Fruit fly (Drosophila melanogaster) whole organism, embryonic: ENCODE results near the gene mRpS26.

Experiments
- CG10543 ChIP-seq: fragments of 200-800 bp; sonication (Bioruptor generic); optimal IDR thresholded peaks from 3 replicates; lab custom pipeline; 2017; ENCODE audit warnings: missing biosample characterization, mild to moderate bottlenecking, missing genetic modification characterization, moderate library complexity
- CG17328 ChIP-seq: fragments of 200-800 bp; sonication (Bioruptor generic); IDR thresholded peaks from 2 replicates; pipeline ENCODE4 v1.3.6; 2022; ENCODE audit warnings: missing biosample characterization, missing genetic modification characterization
- CG4360 ChIP-seq: fragments of 200-800 bp; sonication (Bioruptor generic); IDR thresholded peaks from 2 replicates; pipeline ENCODE4 v1.3.6; 2022; ENCODE audit warnings: missing biosample characterization, missing genetic modification characterization
- CG4404 ChIP-seq: fragments of 200-800 bp; sonication (Bioruptor generic); IDR thresholded peaks from 2 replicates; pipeline ENCODE4 v1.3.6; 2022; ENCODE audit warnings: missing biosample characterization, missing genetic modification characterization
- CTCF ChIP-seq: fragments of 200-800 bp; sonication (Bioruptor generic); optimal IDR thresholded peaks from 2 replicates; lab custom pipeline; 2017; ENCODE audit warnings: missing biosample characterization, mild to moderate bottlenecking, missing genetic modification characterization, moderate library complexity
- Hmx ChIP-seq: fragments of 200-800 bp; sonication (Bioruptor generic); optimal IDR thresholded peaks from 2 replicates; lab custom pipeline; 2016; ENCODE audit warnings: missing biosample characterization, missing genetic modification characterization
- NK7.1 ChIP-seq: fragments of 200-800 bp; sonication (Bioruptor generic); optimal IDR thresholded peaks from 3 replicates; lab custom pipeline; 2016; ENCODE audit warnings: missing biosample characterization, missing genetic modification characterization
- Oaz ChIP-seq: fragments of 200-800 bp; sonication (Bioruptor generic); IDR thresholded peaks from 2 replicates; pipeline ENCODE4 v1.3.6; 2022; ENCODE audit warnings: missing biosample characterization, missing genetic modification characterization
- en ChIP-seq: fragments of 200-800 bp; sonication (Bioruptor generic); optimal IDR thresholded peaks from 2 replicates; lab custom pipeline; 2016; ENCODE audit warnings: missing biosample characterization, missing genetic modification characterization
- exex ChIP-seq: fragments of 200-800 bp; sonication (Bioruptor generic); optimal IDR thresholded peaks from 4 replicates; lab custom pipeline; 2018; ENCODE audit warnings: missing biosample characterization, mild to moderate bottlenecking, missing genetic modification characterization, moderate library complexity
- hb ChIP-seq: fragments of 200-800 bp; sonication (Bioruptor generic); IDR thresholded peaks from 3 replicates; pipeline ENCODE4 v1.3.6; 2022; ENCODE audit warnings: missing biosample characterization, missing genetic modification characterization; ENCODE audit not compliant: partially characterized antibody
- twi ChIP-seq: fragments of 200-800 bp; optimal IDR thresholded peaks from 2 replicates; lab custom pipeline; 2019; ENCODE audit warnings: missing biosample characterization, mild to moderate bottlenecking, missing genetic modification characterization, moderate library complexity
- zen ChIP-seq: fragments of 200-800 bp; sonication (Bioruptor generic); optimal IDR thresholded peaks from 3 replicates; lab custom pipeline; 2018; ENCODE audit warnings: missing biosample characterization, mild to moderate bottlenecking, missing genetic modification characterization, moderate library complexity

DNA sequence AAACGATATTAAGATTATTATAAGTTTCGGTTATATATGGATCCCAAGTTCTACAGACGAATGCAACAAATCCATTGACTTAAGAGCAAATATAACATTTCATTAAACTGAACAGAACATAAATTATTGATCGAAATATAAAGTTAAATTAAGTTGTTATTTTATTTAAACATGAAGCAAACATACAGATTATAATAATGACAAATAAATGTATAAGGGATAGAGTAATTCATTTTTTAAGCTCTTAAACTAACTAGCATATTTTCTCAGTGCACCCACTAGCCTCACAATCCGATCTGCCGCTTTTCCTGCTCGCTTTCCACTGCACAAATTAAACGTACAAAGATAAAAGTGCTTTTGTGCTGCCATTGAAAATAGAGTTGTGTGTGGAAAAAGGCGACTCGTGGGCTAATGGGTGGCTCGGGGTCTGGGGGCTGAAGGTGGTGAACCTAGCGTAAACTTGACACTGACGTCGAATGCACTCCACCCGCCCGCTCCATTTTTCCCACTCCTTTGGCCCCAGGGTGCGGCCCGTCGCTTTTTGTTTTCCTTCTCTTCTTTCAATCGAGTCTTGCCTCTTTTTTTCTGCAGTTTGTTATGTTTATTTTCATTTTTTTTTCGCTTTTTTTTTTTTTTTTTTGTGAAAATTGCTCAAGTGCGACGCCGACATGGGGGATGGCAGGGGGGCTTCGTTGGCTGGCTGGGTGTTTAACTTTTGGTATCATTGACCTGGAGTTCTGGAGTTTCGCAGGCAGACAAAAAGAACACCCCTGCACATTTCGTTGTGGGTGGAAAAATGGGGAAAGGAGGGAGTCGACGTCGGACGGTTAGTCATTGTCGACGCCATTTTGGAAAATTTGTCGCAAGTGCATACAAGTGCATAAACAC lies 26.5 kb upstream of the mRpS26 start:
- no peak for TF ChIP-seq en (GFP tag; lab: Kevin White, UChicago)
- no peak for TF ChIP-seq CG4404
- no peak for TF ChIP-seq exex (tag; lab: Kevin White, UChicago)
- no peak for TF ChIP-seq CG10543 (GFP tag; lab: Kevin White, UChicago)
- no peak for TF ChIP-seq CG4360
- no peak for TF ChIP-seq Oaz
- no peak for TF ChIP-seq hb (GFP tag; lab: Robert Waterston, UW)
- no peak for TF ChIP-seq twi (tag; lab: Kevin White, UChicago)
- no peak for TF ChIP-seq zen (tag; lab: Kevin White, UChicago)
- no peak for TF ChIP-seq CTCF (GFP tag; lab: Kevin White, UChicago)
- no peak for TF ChIP-seq CG17328 (GFP tag; lab: Robert Waterston, UW)
- TF ChIP-seq Hmx (GFP tag; lab: Kevin White, UChicago) = no peak
- TF ChIP-seq NK7.1 (GFP tag; lab: Kevin White, UChicago) = no peak
